Worm (Caenorhabditis elegans) whole organism, L1 larva: ENCODE data around the gene Y59H11AM.4.

Experiments used
- C04F5.9 ChIP-seq: sonication (generic microtip); optimal IDR thresholded peaks from 2 replicates; lab custom pipeline; 2016; ENCODE audit warnings: missing genetic modification characterization, missing compliant biosample characterization
- C34B4.2 ChIP-seq: sonication (generic microtip); optimal IDR thresholded peaks from 2 replicates; lab custom pipeline; 2017; ENCODE audit warnings: mild to moderate bottlenecking, missing genetic modification characterization, missing compliant biosample characterization
- Y116A8C.19 ChIP-seq: sonication (generic microtip); optimal IDR thresholded peaks from 2 replicates; lab custom pipeline; 2016; ENCODE audit warnings: missing compliant biosample characterization, missing genetic modification characterization, borderline replicate concordance
- ama-1 ChIP-seq: fragments of 150-350 bp; optimal IDR thresholded peaks from 2 replicates; lab custom pipeline; 2014
- ceh-8 ChIP-seq: fragments of 200-800 bp; sonication (Bioruptor generic); optimal IDR thresholded peaks from 2 replicates; lab custom pipeline; 2018; ENCODE audit warnings: mild to moderate bottlenecking, missing genetic modification characterization, moderate library complexity, missing compliant biosample characterization
- ceh-82 ChIP-seq, 3 experiments: fragments of 150-350 bp in 1 of 3; sonication (generic microtip) in 2 of 3; optimal IDR thresholded peaks; 2 replicates each; lab custom pipeline; 2014 to 2017; ENCODE audit warnings: missing biosample characterization in 3 of 3, missing genetic modification characterization in 3 of 3
- ceh-90 ChIP-seq: sonication (generic microtip); optimal IDR thresholded peaks from 2 replicates; lab custom pipeline; 2016; ENCODE audit warnings: missing genetic modification characterization, missing compliant biosample characterization
- ces-1 ChIP-seq: fragments of 150-350 bp; optimal IDR thresholded peaks from 2 replicates; lab custom pipeline; 2014; ENCODE audit warnings: missing biosample characterization, missing genetic modification reagents, missing genetic modification characterization
- efl-1 ChIP-seq, 4 experiments: fragments of 150-350 bp; optimal IDR thresholded peaks in 3 of 4; peaks in 1 of 4; 1 replicate in 1 of 4; 2 replicates in 3 of 4; lab custom pipeline; 2014; ENCODE audit warnings: missing biosample characterization in 2 of 4, missing genetic modification characterization in 2 of 4, missing genetic modification reagents in 2 of 4
- fkh-10 ChIP-seq: sonication (generic microtip); optimal IDR thresholded peaks from 2 replicates; lab custom pipeline; 2017; ENCODE audit warnings: missing biosample characterization, missing genetic modification reagents, missing genetic modification characterization
- fkh-4 ChIP-seq: sonication (generic microtip); optimal IDR thresholded peaks from 2 replicates; lab custom pipeline; 2016; ENCODE audit warnings: missing compliant biosample characterization, missing genetic modification characterization, borderline replicate concordance
- fos-1 ChIP-seq: fragments of 150-350 bp; optimal IDR thresholded peaks from 2 replicates; lab custom pipeline; 2014; ENCODE audit warnings: missing biosample characterization, missing genetic modification characterization
- grh-1 ChIP-seq: fragments of 200-800 bp; sonication (Bioruptor generic); IDR thresholded peaks from 2 replicates; pipeline ENCODE4 v1.3.6; 2022; ENCODE audit warnings: missing genetic modification reagents, missing genetic modification characterization, missing compliant biosample characterization
- hpl-2 ChIP-seq: fragments of 150-350 bp; optimal IDR thresholded peaks from 2 replicates; lab custom pipeline; 2014; ENCODE audit warnings: missing biosample characterization, missing genetic modification reagents, missing genetic modification characterization
- isw-1 ChIP-seq: fragments of 200-800 bp; sonication (Bioruptor generic); IDR thresholded peaks from 2 replicates; pipeline ENCODE4 v1.3.6; 2022; ENCODE audit warnings: missing genetic modification characterization, missing compliant biosample characterization
- lin-15B ChIP-seq: fragments of 150-350 bp; sonication (generic microtip); optimal IDR thresholded peaks from 3 replicates; lab custom pipeline; 2014; ENCODE audit warnings: missing biosample characterization, missing genetic modification characterization
- lin-35 ChIP-seq, 2 experiments: fragments of 150-350 bp; optimal IDR thresholded peaks; 2 replicates each; lab custom pipeline; 2014; ENCODE audit warnings: missing biosample characterization in 2 of 2, missing genetic modification characterization in 2 of 2, missing genetic modification reagents in 2 of 2
- lir-3 ChIP-seq: sonication (generic microtip); optimal IDR thresholded peaks from 2 replicates; lab custom pipeline; 2016; ENCODE audit warnings: mild to moderate bottlenecking, missing genetic modification characterization, moderate library complexity, missing compliant biosample characterization; ENCODE audit not compliant: poor library complexity
- lsy-2 ChIP-seq, 2 experiments: fragments of 150-350 bp; optimal IDR thresholded peaks; 2 replicates each; lab custom pipeline; 2014; ENCODE audit warnings: missing biosample characterization in 2 of 2, missing genetic modification characterization in 2 of 2
- mab-9 ChIP-seq: fragments of 200-800 bp; sonication (Bioruptor generic); IDR thresholded peaks from 2 replicates; pipeline ENCODE4 v1.3.6; 2022; ENCODE audit warnings: missing genetic modification reagents, missing genetic modification characterization, missing compliant biosample characterization
- nhr-11 ChIP-seq: fragments of 150-350 bp; optimal IDR thresholded peaks from 2 replicates; lab custom pipeline; 2014; ENCODE audit warnings: missing biosample characterization, missing genetic modification characterization
- nhr-12 ChIP-seq: sonication (generic microtip); optimal IDR thresholded peaks from 2 replicates; lab custom pipeline; 2017; ENCODE audit warnings: missing biosample characterization, missing genetic modification characterization
- nhr-19 ChIP-seq: fragments of 200-800 bp; sonication (Bioruptor generic); conservative IDR thresholded peaks from 2 replicates; pipeline ENCODE4 v1.3.6; 2022; ENCODE audit warnings: missing genetic modification characterization, missing compliant biosample characterization
- nhr-237 ChIP-seq: fragments of 150-350 bp; optimal IDR thresholded peaks from 2 replicates; lab custom pipeline; 2014; ENCODE audit warnings: missing biosample characterization, missing genetic modification characterization
- nhr-28 ChIP-seq: fragments of 150-350 bp; optimal IDR thresholded peaks from 2 replicates; lab custom pipeline; 2014; ENCODE audit warnings: missing biosample characterization, missing genetic modification characterization
- nhr-47 ChIP-seq: sonication (generic microtip); optimal IDR thresholded peaks from 2 replicates; lab custom pipeline; 2016; ENCODE audit warnings: mild to moderate bottlenecking, missing genetic modification characterization, moderate library complexity, missing compliant biosample characterization
- nhr-76 ChIP-seq: sonication (generic microtip); optimal IDR thresholded peaks from 2 replicates; lab custom pipeline; 2017; ENCODE audit warnings: missing biosample characterization, missing genetic modification characterization
- nhr-77 ChIP-seq: fragments of 150-350 bp; optimal IDR thresholded peaks from 2 replicates; lab custom pipeline; 2014; ENCODE audit warnings: missing biosample characterization, missing genetic modification characterization
- nhr-84 ChIP-seq: sonication (generic microtip); optimal IDR thresholded peaks from 2 replicates; lab custom pipeline; 2017; ENCODE audit warnings: missing biosample characterization, missing genetic modification characterization
- pag-3 ChIP-seq: sonication (generic microtip); optimal IDR thresholded peaks from 2 replicates; lab custom pipeline; 2017; ENCODE audit warnings: missing genetic modification characterization, mild to moderate bottlenecking, missing compliant biosample characterization, antibody characterized with exemption, borderline replicate concordance; ENCODE audit not compliant: insufficient read depth
- rnt-1 ChIP-seq: sonication (generic microtip); optimal IDR thresholded peaks from 2 replicates; lab custom pipeline; 2016; ENCODE audit warnings: mild to moderate bottlenecking, missing genetic modification characterization, moderate library complexity, missing compliant biosample characterization
- snpc-4 ChIP-seq: fragments of 150-350 bp; optimal IDR thresholded peaks from 2 replicates; lab custom pipeline; 2014; ENCODE audit warnings: missing biosample characterization, missing genetic modification characterization
- sup-37 ChIP-seq: fragments of 200-800 bp; sonication (Bioruptor generic); optimal IDR thresholded peaks from 2 replicates; lab custom pipeline; 2018; ENCODE audit warnings: mild to moderate bottlenecking, missing genetic modification characterization, missing compliant biosample characterization
- swsn-7 ChIP-seq: sonication (generic microtip); optimal IDR thresholded peaks from 2 replicates; lab custom pipeline; 2016; ENCODE audit warnings: missing genetic modification characterization, missing compliant biosample characterization
- tlp-1 ChIP-seq: fragments of 150-350 bp; optimal IDR thresholded peaks from 2 replicates; lab custom pipeline; 2014; ENCODE audit warnings: missing biosample characterization, missing genetic modification characterization
- unc-62 ChIP-seq: fragments of 150-350 bp; optimal IDR thresholded peaks from 2 replicates; lab custom pipeline; 2014; ENCODE audit warnings: missing biosample characterization, missing genetic modification reagents, missing genetic modification characterization
- unc-86 ChIP-seq: sonication (generic microtip); optimal IDR thresholded peaks from 2 replicates; lab custom pipeline; 2016; ENCODE audit warnings: missing genetic modification characterization, missing compliant biosample characterization
- unc-98 ChIP-seq: fragments of 200-800 bp; sonication (Bioruptor generic); IDR thresholded peaks from 2 replicates; pipeline ENCODE4 v1.3.6; 2022; ENCODE audit warnings: missing genetic modification characterization, missing compliant biosample characterization
- xbp-1 ChIP-seq: sonication (generic microtip); optimal IDR thresholded peaks from 2 replicates; lab custom pipeline; 2016; ENCODE audit warnings: missing genetic modification characterization, missing compliant biosample characterization
- zag-1 ChIP-seq: fragments of 150-350 bp; optimal IDR thresholded peaks from 2 replicates; lab custom pipeline; 2014; ENCODE audit warnings: missing biosample characterization, missing genetic modification characterization

The Y59H11AM.4 gene

DNA sequence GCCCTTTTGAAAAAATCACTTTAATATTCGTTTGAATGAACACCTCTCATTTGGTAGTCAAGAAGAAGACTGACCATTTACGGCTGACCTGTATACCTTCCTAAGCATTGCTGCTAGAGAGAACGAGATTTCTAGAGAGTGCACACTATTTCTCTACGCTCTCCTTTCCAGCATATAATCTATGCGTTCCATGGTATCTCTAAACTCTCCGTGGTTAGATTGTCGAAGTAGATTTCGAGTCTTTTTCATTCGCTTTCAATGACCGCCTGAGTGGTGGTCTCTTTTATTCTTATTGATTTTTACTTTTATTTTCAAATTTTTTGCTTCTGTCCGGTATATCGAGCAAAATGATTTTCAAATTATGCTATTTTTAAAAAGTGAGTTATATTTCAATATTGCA, 27.4 kb upstream of the Y59H11AM.4 start (continued):
- TF ChIP-seq grh-1 (GFP tag; lab: Robert Waterston, UW) (no peak), sup-37 (no peak), nhr-76 (tag; lab: Kevin White, UChicago) (no peak), ceh-82 (tag; optimal IDR thresholded peaks at IDR 0.05; lab: Kevin White, UChicago) (peak in 2 of 3 experiments; percentile 3 to 39), lin-15B (tag; lab: Kevin White, UChicago) (no peak), lsy-2 (tag; optimal IDR thresholded peaks at IDR 0.05; lab: Kevin White, UChicago) (peak; percentile 29 to 58), isw-1 (GFP tag; lab: Robert Waterston, UW) (no peak), lir-3 (tag; lab: Kevin White, UChicago) (peak; percentile 0), unc-98 (no peak), ceh-8 (GFP tag; lab: Kevin White, UChicago) (no peak), pag-3 (tag; lab: Kevin White, UChicago) (no peak), nhr-237 (no peak), lin-35 (GFP tag; optimal IDR thresholded peaks at IDR 0.05; lab: Kevin White, UChicago) (peak; percentile 2 to 36), tlp-1 (tag; lab: Kevin White, UChicago) (no peak), zag-1 (tag; lab: Kevin White, UChicago) (no peak), ces-1 (GFP tag; lab: Kevin White, UChicago) (no peak), ceh-90 (tag; lab: Kevin White, UChicago) (no peak), rnt-1 (tag; lab: Kevin White, UChicago) (peak; percentile 38)

DNA sequence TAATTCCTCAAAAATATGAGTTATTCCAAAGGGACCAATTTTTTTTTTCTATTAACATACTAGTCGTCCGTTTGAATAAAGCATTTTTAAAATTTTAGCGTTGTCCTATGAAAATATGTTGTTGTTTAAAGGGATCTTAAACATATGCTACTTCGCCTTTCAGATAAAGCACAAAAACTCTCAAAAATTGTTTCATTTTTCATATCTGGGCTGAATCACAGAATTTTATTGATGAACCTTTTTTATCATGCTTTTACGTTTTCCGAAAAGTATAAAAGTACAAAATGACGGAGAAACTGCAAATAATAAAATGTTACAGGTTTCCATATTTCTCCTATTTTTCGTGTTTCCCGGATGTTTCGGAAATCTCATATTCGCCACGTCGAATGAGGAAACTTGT, 25.6 kb upstream of the Y59H11AM.4 start, which contains the start of gene clec-181:
clec-181 (plus strand) TSS at position 301 of the 400 bp plus-strand sequence.
- TF ChIP-seq nhr-77 (no peak), C04F5.9 (tag; lab: Kevin White, UChicago) (no peak), Y116A8C.19 (tag; lab: Kevin White, UChicago) (no peak), fos-1 (no peak), hpl-2 (GFP tag; lab: Kevin White, UChicago) (no peak), unc-86 (tag; lab: Kevin White, UChicago) (no peak), mab-9 (no peak), nhr-12 (tag; lab: Kevin White, UChicago) (no peak), unc-62 (no peak), fkh-4 (tag; lab: Kevin White, UChicago) (no peak), xbp-1 (no peak), swsn-7 (no peak), nhr-84 (tag; lab: Kevin White, UChicago) (no peak), grh-1 (GFP tag; lab: Robert Waterston, UW) (no peak), efl-1 (optimal IDR thresholded peaks at IDR 0.05; lab: Kevin White, UChicago) (no peak), efl-1 (GFP tag; optimal IDR thresholded peaks at IDR 0.05 in 1 of 2; lab: Kevin White, UChicago) (no peak), nhr-19 (no peak), lin-35 (GFP tag; optimal IDR thresholded peaks at IDR 0.05; lab: Kevin White, UChicago) (no peak), ama-1 (lab: Kevin White, UChicago) (no peak), nhr-28 (tag; lab: Kevin White, UChicago) (no peak)

DNA sequence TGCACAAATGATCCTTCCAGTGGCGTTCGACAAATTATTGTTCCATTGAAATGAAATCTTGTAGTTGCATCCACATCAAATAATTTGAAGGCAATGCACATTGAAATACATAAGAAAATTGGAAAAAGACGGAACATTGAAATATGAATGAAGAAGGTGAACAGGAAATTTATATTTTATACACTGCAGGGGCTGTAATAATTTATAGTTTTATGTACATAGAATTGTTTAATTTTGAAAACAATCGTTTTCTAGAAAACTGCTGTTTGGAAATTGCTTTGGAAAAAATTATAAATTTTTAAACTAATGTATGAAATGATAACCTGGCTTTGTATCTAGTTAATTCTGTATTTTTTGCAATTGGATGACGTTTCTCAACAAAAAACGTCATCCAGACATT, 25.2 kb upstream of the Y59H11AM.4 start, which contains the start of gene Y59H11AR.3:
Y59H11AR.3 (minus strand) TSS at position 101 of the 400 bp plus-strand sequence.
- TF ChIP-seq nhr-47: no peak
- TF ChIP-seq nhr-11 (tag; lab: Kevin White, UChicago): no peak
- no peak for TF ChIP-seq fkh-10 (GFP tag; lab: Kevin White, UChicago)
- no peak for TF ChIP-seq C34B4.2 (tag; lab: Kevin White, UChicago)
- TF ChIP-seq snpc-4 (tag; lab: Kevin White, UChicago): no peak
- no peak for TF ChIP-seq nhr-12 (tag; lab: Kevin White, UChicago)
